Worm (Caenorhabditis elegans): Measurements from ENCODE around the gene F53E10.1.

Gene F53E10.1

ce11 chrV:2656159-2656558 lies 41.0 kb downstream of the F53E10.1 start:
- TF ChIP-seq ztf-18 (tag; optimal IDR thresholded peaks at IDR 0.05) (no peak), nhr-80 (tag; optimal IDR thresholded peaks at IDR 0.05) (peak; percentile 21), madf-8 (GFP tag; conservative IDR thresholded peaks at IDR 0.05) (0 out of 2 replicates have a peak, but pooled peaks have one; percentile 13), attf-5 (GFP tag; optimal IDR thresholded peaks at IDR 0.05) (peak; percentile 7), madf-6 (GFP tag; IDR thresholded peaks at IDR 0.05) (peak; percentile 46; the same call in 1 of the 2 replicates)

ce11 chrV:2657682-2658081 lies 42.6 kb downstream of the F53E10.1 start:
- TF ChIP-seq lin-54 (GFP tag; optimal IDR thresholded peaks at IDR 0.05) (no peak), F57A8.1 (GFP tag; optimal IDR thresholded peaks at IDR 0.05) (no peak), mcd-1 (GFP tag; IDR thresholded peaks at IDR 0.05) (peak; percentile 87), nhr-80 (tag; optimal IDR thresholded peaks at IDR 0.05) (peak; percentile 82)

- TF ChIP-seq lin-26 (GFP tag; IDR thresholded peaks at IDR 0.05) (no peak), ceh-79 (tag; optimal IDR thresholded peaks at IDR 0.05) (no peak), rcor-1 (GFP tag; IDR thresholded peaks at IDR 0.05) (no peak), hmg-1.2 (GFP tag; IDR thresholded peaks at IDR 0.05) (no peak), lin-40 (tag; optimal IDR thresholded peaks at IDR 0.05) (no peak)
These were observed 45.3 kb downstream of the F53E10.1 start for ce11 chrV:2660457-2660856.

DNA sequence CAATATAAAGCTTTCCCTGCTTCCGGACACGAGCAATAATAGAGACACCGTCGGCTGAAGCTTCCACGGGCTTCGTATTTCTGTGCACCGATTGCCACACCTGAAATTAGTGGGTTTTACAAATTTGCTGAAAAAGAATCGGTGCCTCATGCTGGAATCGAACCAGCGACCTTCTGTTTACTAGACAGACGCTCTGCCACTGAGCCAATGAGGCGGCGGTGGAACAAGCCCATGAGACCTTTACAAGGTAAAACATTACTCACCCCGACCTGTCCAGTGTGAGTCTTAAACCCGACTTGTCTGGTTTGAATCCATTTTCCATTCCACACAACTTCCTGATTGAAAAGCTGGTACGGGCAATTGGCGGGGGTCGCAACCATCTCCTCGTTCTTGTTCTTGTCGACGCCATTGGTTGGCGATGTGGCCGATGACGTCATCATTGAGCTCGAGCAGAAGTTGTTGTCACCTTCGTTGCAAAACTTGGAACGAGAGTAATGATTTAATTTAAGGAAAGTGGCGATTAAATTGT lies 49.5 kb downstream of the F53E10.1 start, which contains the start of gene ndx-2:
ndx-2 (minus strand) TSS at position 479 of the 529 bp plus-strand sequence.
- TF ChIP-seq B0336.3 (GFP tag; IDR thresholded peaks at IDR 0.05) = peak; percentile 55; the same call in 1 of the 2 replicates
- peak; percentile 65 for TF ChIP-seq rcor-1 (GFP tag; IDR thresholded peaks at IDR 0.05)
- peak; percentile 79 for TF ChIP-seq die-1 (tag; optimal IDR thresholded peaks at IDR 0.05)
- peak; percentile 55 for TF ChIP-seq attf-5 (GFP tag; optimal IDR thresholded peaks at IDR 0.05)
- TF ChIP-seq dpff-1 (tag; optimal IDR thresholded peaks at IDR 0.05) = no peak
- TF ChIP-seq let-607 (tag; optimal IDR thresholded peaks at IDR 0.05) = no peak
- TF ChIP-seq F57C9.4 (tag; optimal IDR thresholded peaks at IDR 0.05) = no peak
- TF ChIP-seq hlh-26 (GFP tag; conservative IDR thresholded peaks at IDR 0.05) = no peak
- TF ChIP-seq ama-1 (optimal IDR thresholded peaks at IDR 0.05) = no peak
- peak in 1 of 2 experiments; percentile 83 for TF ChIP-seq ama-1 (GFP tag; optimal IDR thresholded peaks at IDR 0.05)
- TF ChIP-seq B0019.2 (GFP tag; conservative IDR thresholded peaks at IDR 0.05) = no peak
- TF ChIP-seq Y67H2A.10 (GFP tag; conservative IDR thresholded peaks at IDR 0.05) = no peak
- TF ChIP-seq zfh-2 (GFP tag; conservative IDR thresholded peaks at IDR 0.05) = no peak; the same call in 1 of the 2 replicates
- TF ChIP-seq egl-44 (GFP tag; IDR thresholded peaks at IDR 0.05) = peak; percentile 72; the same call in 1 of the 2 replicates
- peak; percentile 13 for TF ChIP-seq nhr-80 (tag; optimal IDR thresholded peaks at IDR 0.05)
- no peak for TF ChIP-seq madf-8 (GFP tag; conservative IDR thresholded peaks at IDR 0.05)
- TF ChIP-seq rpc-1 (optimal IDR thresholded peaks at IDR 0.05) = peak; percentile 66
- peak; percentile 81 for TF ChIP-seq rpc-1 (tag; optimal IDR thresholded peaks at IDR 0.05)
- peak; percentile 28 for TF ChIP-seq snpc-4 (GFP tag; optimal IDR thresholded peaks at IDR 0.05)
- TF ChIP-seq snpc-4 (tag; optimal IDR thresholded peaks at IDR 0.05) = peak in 3 of 4 experiments; percentile 12 to 55 (median 23)
- peak; percentile 50 for TF ChIP-seq snpc-1.3 (tag; optimal IDR thresholded peaks at IDR 0.05; ENCODE audit: insufficient read depth)
- peak; percentile 59 for TF ChIP-seq lsl-1 (GFP tag; optimal IDR thresholded peaks at IDR 0.05)
- TF ChIP-seq ekl-4 (GFP tag; IDR thresholded peaks at IDR 0.05) = peak; percentile 59; the same call in 1 of the 2 replicates
- TF ChIP-seq F23B12.7 (tag; optimal IDR thresholded peaks at IDR 0.05; ENCODE audit: insufficient read depth) = peak; percentile 73
- 0 out of 2 replicates have a peak, but pooled peaks have one; percentile 13 for TF ChIP-seq ceh-91 (GFP tag; IDR thresholded peaks at IDR 0.05)
- TF ChIP-seq ztf-22 (GFP tag; optimal IDR thresholded peaks at IDR 0.05) = peak; percentile 35
- TF ChIP-seq tbx-9 (tag; optimal IDR thresholded peaks at IDR 0.05; ENCODE audit: borderline replicate concordance) = peak; percentile 50
- TF ChIP-seq F37B4.10 (GFP tag; IDR thresholded peaks at IDR 0.05) = no peak
- TF ChIP-seq F22D6.2 (tag; optimal IDR thresholded peaks at IDR 0.05) = no peak
- TF ChIP-seq pbrm-1 (GFP tag; IDR thresholded peaks at IDR 0.05) = 0 out of 2 replicates have a peak, but pooled peaks have one; percentile 20
- TF ChIP-seq D2030.7 (GFP tag; IDR thresholded peaks at IDR 0.05) = peak; percentile 57; the same call in 1 of the 2 replicates
- TF ChIP-seq attf-6 (GFP tag; IDR thresholded peaks at IDR 0.05) = peak; percentile 60; the same call in 1 of the 2 replicates
- 0 out of 2 replicates have a peak, but pooled peaks have one; percentile 35 for TF ChIP-seq hmg-20 (GFP tag; IDR thresholded peaks at IDR 0.05)
